Fruit fly (Drosophila melanogaster) whole organism, adult: ENCODE results near the gene CG42269.

Experiments used
- CG11617 ChIP-seq: fragments of 200-800 bp; sonication (Bioruptor generic); optimal IDR thresholded peaks from 2 replicates; lab custom pipeline; 2017; ENCODE audit warnings: mild to moderate bottlenecking, missing biosample characterization, missing genetic modification reagents, missing genetic modification characterization
- CG12768 ChIP-seq: fragments of 200-800 bp; sonication (Bioruptor generic); optimal IDR thresholded peaks from 2 replicates; lab custom pipeline; 2017; ENCODE audit warnings: missing biosample characterization, missing genetic modification characterization, mild to moderate bottlenecking, moderate library complexity, missing genetic modification reagents
- CG14711 ChIP-seq: fragments of 200-800 bp; sonication (Bioruptor generic); optimal IDR thresholded peaks from 2 replicates; lab custom pipeline; 2018; ENCODE audit warnings: missing biosample characterization, mild to moderate bottlenecking, missing genetic modification characterization, moderate library complexity
- CG1620 ChIP-seq: fragments of 200-800 bp; sonication (Bioruptor generic); optimal IDR thresholded peaks from 2 replicates; lab custom pipeline; 2016; ENCODE audit warnings: missing biosample characterization, missing genetic modification characterization
- CG33017 ChIP-seq: fragments of 200-800 bp; sonication (Bioruptor generic); optimal IDR thresholded peaks from 2 replicates; lab custom pipeline; 2018; ENCODE audit warnings: missing biosample characterization, mild to moderate bottlenecking, missing genetic modification characterization, moderate library complexity
- CG5204 ChIP-seq: fragments of 200-800 bp; sonication (Bioruptor generic); optimal IDR thresholded peaks from 2 replicates; lab custom pipeline; 2016; ENCODE audit warnings: missing biosample characterization, missing genetic modification characterization
- CG7045 ChIP-seq: fragments of 200-800 bp; sonication (Bioruptor generic); optimal IDR thresholded peaks from 2 replicates; lab custom pipeline; 2017; ENCODE audit warnings: missing biosample characterization, mild to moderate bottlenecking, missing genetic modification characterization
- CG7101 ChIP-seq: fragments of 200-800 bp; sonication (Bioruptor generic); optimal IDR thresholded peaks from 2 replicates; lab custom pipeline; 2018; ENCODE audit warnings: missing biosample characterization, mild to moderate bottlenecking, missing genetic modification characterization, moderate library complexity
- Clk ChIP-seq: fragments of 200-800 bp; sonication (Bioruptor generic); optimal IDR thresholded peaks from 2 replicates; lab custom pipeline; 2017; ENCODE audit warnings: missing biosample characterization, missing genetic modification characterization
- Crg-1 ChIP-seq: fragments of 200-800 bp; sonication (Bioruptor generic); optimal IDR thresholded peaks from 2 replicates; lab custom pipeline; 2016; ENCODE audit warnings: missing biosample characterization, missing genetic modification characterization
- Hr96 ChIP-seq: fragments of 200-800 bp; sonication (Bioruptor generic); optimal IDR thresholded peaks from 2 replicates; lab custom pipeline; 2016; ENCODE audit warnings: missing biosample characterization, missing genetic modification characterization
- Mnt ChIP-seq: fragments of 200-800 bp; sonication (Bioruptor generic); optimal IDR thresholded peaks from 2 replicates; lab custom pipeline; 2016; ENCODE audit warnings: missing biosample characterization, mild to moderate bottlenecking, missing genetic modification characterization
- bab1 ChIP-seq: fragments of 200-800 bp; sonication (Bioruptor generic); optimal IDR thresholded peaks from 3 replicates; lab custom pipeline; 2019; ENCODE audit warnings: missing biosample characterization, mild to moderate bottlenecking, missing genetic modification characterization, moderate library complexity
- cic ChIP-seq: fragments of 200-800 bp; sonication (Bioruptor generic); optimal IDR thresholded peaks from 2 replicates; lab custom pipeline; 2017; ENCODE audit warnings: missing biosample characterization, mild to moderate bottlenecking, missing genetic modification characterization, moderate library complexity
- cnc ChIP-seq, 2 experiments: fragments of >200 bp; optimal IDR thresholded peaks; 2 replicates each; lab custom pipeline; 2017
- kay ChIP-seq: fragments of 200-800 bp; sonication (Bioruptor generic); peaks from one replicate; lab custom pipeline; 2016; ENCODE audit warnings: missing biosample characterization, missing genetic modification characterization, borderline replicate concordance
- ovo ChIP-seq: fragments of 200-800 bp; sonication (Bioruptor generic); optimal IDR thresholded peaks from 2 replicates; lab custom pipeline; 2016; ENCODE audit warnings: missing biosample characterization, missing genetic modification characterization
- pad ChIP-seq: fragments of 200-800 bp; sonication (Bioruptor generic); optimal IDR thresholded peaks from 3 replicates; lab custom pipeline; 2017; ENCODE audit warnings: missing biosample characterization, missing genetic modification characterization, mild to moderate bottlenecking, moderate library complexity, missing genetic modification reagents
- tj ChIP-seq: fragments of 200-800 bp; sonication (Bioruptor generic); optimal IDR thresholded peaks from 3 replicates; lab custom pipeline; 2017; ENCODE audit warnings: missing biosample characterization, mild to moderate bottlenecking, missing genetic modification characterization, moderate library complexity
- toe ChIP-seq: fragments of 200-800 bp; sonication (Bioruptor generic); optimal IDR thresholded peaks from 2 replicates; lab custom pipeline; 2016; ENCODE audit warnings: missing biosample characterization, missing genetic modification characterization

CG42269 gene

dm6 chr3L:6104551-6104950 lies 38.5 kb downstream of the CG42269 start:
- TF ChIP-seq CG7101 (tag; lab: Kevin White, UChicago) (no peak), toe (GFP tag; lab: Kevin White, UChicago) (no peak), cic (GFP tag; lab: Kevin White, UChicago) (no peak), Clk (GFP tag; lab: Kevin White, UChicago) (no peak), ovo (GFP tag; lab: Kevin White, UChicago) (no peak), CG5204 (no peak), Mnt (GFP tag; lab: Kevin White, UChicago) (no peak), CG7045 (GFP tag; lab: Kevin White, UChicago) (no peak), CG14711 (tag; lab: Kevin White, UChicago) (no peak), tj (GFP tag; lab: Kevin White, UChicago) (no peak), CG11617 (no peak), Hr96 (GFP tag; lab: Kevin White, UChicago) (no peak), kay (no peak), bab1 (GFP tag; lab: Kevin White, UChicago) (no peak), CG1620 (GFP tag; lab: Kevin White, UChicago) (no peak), CG12768 (GFP tag; lab: Kevin White, UChicago) (no peak)

dm6 chr3L:6105435-6105834 lies 39.3 kb downstream of the CG42269 start:
- TF ChIP-seq CG33017 (tag; lab: Kevin White, UChicago) (no peak), CG14711 (tag; lab: Kevin White, UChicago) (no peak), tj (GFP tag; lab: Kevin White, UChicago) (no peak), bab1 (GFP tag; lab: Kevin White, UChicago) (no peak), CG5204 (no peak), Crg-1 (GFP tag; lab: Kevin White, UChicago) (no peak), CG12768 (GFP tag; lab: Kevin White, UChicago) (no peak), kay (no peak), Clk (GFP tag; lab: Kevin White, UChicago) (no peak), pad (GFP tag; lab: Kevin White, UChicago) (no peak)

- no peak for TF ChIP-seq CG7045 (GFP tag; lab: Kevin White, UChicago)
- TF ChIP-seq Clk (GFP tag; lab: Kevin White, UChicago): no peak
- TF ChIP-seq CG7101 (tag; lab: Kevin White, UChicago): no peak
- no peak for TF ChIP-seq CG12768 (GFP tag; lab: Kevin White, UChicago)
- TF ChIP-seq ovo (GFP tag; lab: Kevin White, UChicago): no peak
- TF ChIP-seq CG11617: no peak
- no peak for TF ChIP-seq Hr96 (GFP tag; lab: Kevin White, UChicago)
- TF ChIP-seq CG14711 (tag; lab: Kevin White, UChicago): no peak
- TF ChIP-seq pad (GFP tag; lab: Kevin White, UChicago): no peak
- TF ChIP-seq Mnt (GFP tag; lab: Kevin White, UChicago): no peak
- no peak for TF ChIP-seq CG33017 (tag; lab: Kevin White, UChicago)
These were observed 40.6 kb downstream of the CG42269 start for dm6 chr3L:6106717-6107116.

- TF ChIP-seq CG1620 (GFP tag; lab: Kevin White, UChicago) (no peak), Crg-1 (GFP tag; lab: Kevin White, UChicago) (no peak), toe (GFP tag; lab: Kevin White, UChicago) (no peak), ovo (GFP tag; lab: Kevin White, UChicago) (no peak), CG5204 (no peak), CG7045 (GFP tag; lab: Kevin White, UChicago) (no peak), kay (no peak), tj (GFP tag; lab: Kevin White, UChicago) (no peak), cic (GFP tag; lab: Kevin White, UChicago) (no peak), Hr96 (GFP tag; lab: Kevin White, UChicago) (no peak), bab1 (GFP tag; lab: Kevin White, UChicago) (no peak), CG33017 (tag; lab: Kevin White, UChicago) (no peak), pad (GFP tag; lab: Kevin White, UChicago) (no peak), CG11617 (no peak), CG14711 (tag; lab: Kevin White, UChicago) (no peak)
These were observed 42.4 kb downstream of the CG42269 start for dm6 chr3L:6108264-6109060.

dm6 chr3L:6110673-6111449 lies 44.8 kb downstream of the CG42269 start:
- TF ChIP-seq CG7045 (GFP tag; lab: Kevin White, UChicago) (no peak), pad (GFP tag; lab: Kevin White, UChicago) (no peak), tj (GFP tag; lab: Kevin White, UChicago) (no peak), cic (GFP tag; lab: Kevin White, UChicago) (no peak), cnc (optimal IDR thresholded peaks at IDR 0.05; lab: Kevin White, UChicago) (no peak), CG5204 (no peak)

dm6 chr3L:6111458-6111857 lies 45.4 kb downstream of the CG42269 start:
- TF ChIP-seq Hr96 (GFP tag; lab: Kevin White, UChicago): no peak
